Worm (Caenorhabditis elegans) whole organism, L4/young adult: ENCODE results near the gene F20B6.6.
"Not testable (repeated sequence)": the region's sequence is repeated elsewhere in the genome, so short reads cannot be mapped to it uniquely, and the experiment has no call there.

Source experiments
- W03F9.2 ChIP-seq: fragments of 150-350 bp; optimal IDR thresholded peaks from 2 replicates; lab custom pipeline; 2014; ENCODE audit warnings: missing biosample characterization, missing genetic modification characterization
- dao-5 ChIP-seq: sonication (generic microtip); optimal IDR thresholded peaks from 2 replicates; lab custom pipeline; 2016; ENCODE audit warnings: missing genotype, missing genetic modification characterization, moderate library complexity, missing compliant biosample characterization
- him-1 ChIP-seq: sonication (generic microtip); optimal IDR thresholded peaks from 2 replicates; lab custom pipeline; 2016; ENCODE audit warnings: missing genotype, missing genetic modification reagents, missing genetic modification characterization, missing compliant biosample characterization

F20B6.6 gene

DNA sequence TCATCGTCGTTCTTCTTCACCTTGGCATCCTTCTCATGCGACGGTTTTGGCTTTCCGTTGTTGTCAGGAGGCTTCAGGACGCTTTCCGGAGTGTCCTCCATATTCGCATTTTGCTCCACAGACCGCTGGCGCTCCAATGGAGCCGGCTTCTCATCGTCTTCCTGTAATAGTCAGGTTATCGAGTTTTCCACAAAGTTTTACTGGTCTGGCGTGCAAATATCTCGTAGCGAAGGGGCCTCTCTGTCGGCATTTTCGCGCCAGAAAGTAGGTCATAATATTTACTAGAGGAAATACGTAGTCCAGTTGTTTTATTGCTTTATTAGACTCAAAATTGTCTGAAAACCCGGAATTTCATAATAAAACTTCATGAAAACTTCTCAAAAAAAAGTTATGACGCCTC, at the start of gene F20B6.6:
F20B6.6 (minus strand) TSS at position 101 of the 400 bp plus-strand sequence.
- not testable (repeated sequence) for TF ChIP-seq W03F9.2 (tag; lab: Kevin White, UChicago); him-1 (tag; lab: Kevin White, UChicago); dao-5

DNA sequence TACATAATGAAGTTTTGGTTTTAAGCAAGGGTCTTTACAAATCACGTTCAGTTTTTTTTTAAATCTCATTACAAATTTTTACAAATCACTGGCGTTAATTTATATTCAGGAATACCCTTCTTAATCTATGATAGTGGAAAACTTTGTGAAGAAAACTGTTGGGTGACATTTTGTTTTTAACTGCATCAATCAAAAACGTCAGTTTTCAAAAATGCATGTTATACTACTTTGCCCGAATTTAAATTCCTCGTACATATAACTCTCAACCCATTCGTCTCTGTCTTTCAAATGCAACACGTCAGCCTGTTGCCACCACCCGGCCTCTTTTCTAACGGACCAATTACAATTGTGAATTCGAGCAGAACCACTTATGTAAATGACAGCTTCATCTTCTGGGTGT, 46.9 kb upstream of the F20B6.6 start, which contains the start of gene hlh-13:
hlh-13 (plus strand) TSS at position 301 of the 400 bp plus-strand sequence.
- TF ChIP-seq W03F9.2 (tag; lab: Kevin White, UChicago), result no peak
- TF ChIP-seq dao-5, result no peak
- no peak for TF ChIP-seq him-1 (tag; lab: Kevin White, UChicago)

- TF ChIP-seq him-1 (tag; lab: Kevin White, UChicago) (no peak), W03F9.2 (tag; lab: Kevin White, UChicago) (no peak), dao-5 (no peak)
Measured at ce11 chrX:4248417-4248816, 46.4 kb upstream of the F20B6.6 start.

DNA sequence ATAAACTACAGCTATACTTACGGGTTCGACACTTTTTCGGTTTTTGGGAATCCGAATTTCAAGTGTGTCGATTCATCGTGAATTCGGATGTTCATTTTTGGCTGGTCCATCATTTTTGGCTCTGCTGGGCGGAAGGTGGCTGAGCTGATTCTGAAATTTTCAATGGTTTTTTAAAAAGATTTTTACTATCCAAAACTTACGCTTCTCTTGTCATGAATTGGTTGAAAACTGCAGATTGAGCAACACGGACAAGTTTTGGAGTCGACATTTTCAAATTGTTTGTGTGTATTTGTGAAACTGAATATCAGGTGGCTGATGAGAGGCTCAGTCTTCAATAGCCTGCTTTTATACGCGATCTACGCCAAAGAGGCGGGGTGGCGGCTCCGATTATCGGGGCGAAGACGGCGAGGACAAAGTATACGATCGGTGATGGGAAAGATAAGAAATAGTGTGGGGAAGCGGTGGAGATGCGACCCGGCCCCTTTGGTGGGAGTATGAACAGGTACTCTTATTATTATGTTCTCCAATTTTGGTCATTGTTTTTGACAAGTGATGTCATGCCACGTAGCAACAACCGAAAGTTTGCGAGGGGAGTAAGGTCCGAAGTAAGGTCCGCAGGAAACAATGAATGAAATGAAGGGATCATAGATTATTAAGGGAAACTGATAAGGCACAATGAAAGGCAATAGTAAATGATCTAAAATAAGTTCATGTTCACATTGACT, 45.0 kb upstream of the F20B6.6 start, which contains the start of gene F48D6.4:
F48D6.4 (minus strand) TSS at position 346 of the 725 bp plus-strand sequence.
- TF ChIP-seq him-1 (tag; lab: Kevin White, UChicago) (no peak), dao-5 (peak; percentile 44)

DNA sequence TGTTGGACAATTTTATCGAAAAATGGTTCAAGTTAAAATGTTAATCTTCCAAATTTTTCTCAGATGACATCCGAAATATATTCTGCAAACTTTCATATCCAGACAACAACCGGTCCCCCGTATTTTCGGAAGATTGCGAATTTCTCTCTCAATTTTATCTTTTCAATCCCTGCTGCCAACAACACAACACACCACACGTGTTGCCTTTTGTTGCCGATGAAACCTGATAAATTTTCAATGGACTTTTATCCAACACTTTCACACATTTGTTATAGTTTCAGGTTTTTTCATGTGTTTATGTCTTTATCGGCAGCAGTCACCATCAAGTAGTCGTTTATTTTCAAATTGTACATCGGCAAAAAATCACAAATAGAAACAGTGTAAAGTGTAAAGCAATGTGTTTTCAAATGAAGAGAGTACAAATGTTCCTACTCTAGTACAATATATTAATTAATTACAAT, 44.3 kb upstream of the F20B6.6 start:
- TF ChIP-seq him-1 (tag; lab: Kevin White, UChicago) (no peak), W03F9.2 (tag; lab: Kevin White, UChicago) (no peak), dao-5 (no peak)

- TF ChIP-seq W03F9.2 (tag; lab: Kevin White, UChicago) (peak; percentile 3), dao-5 (no peak), him-1 (tag; lab: Kevin White, UChicago) (no peak)
Measured at ce11 chrX:4245124-4245523, 43.1 kb upstream of the F20B6.6 start.

ce11 chrX:4244489-4245123, 42.6 kb upstream of the F20B6.6 start:
- TF ChIP-seq him-1 (tag; lab: Kevin White, UChicago) (no peak), W03F9.2 (tag; lab: Kevin White, UChicago) (no peak), dao-5 (no peak)

- TF ChIP-seq dao-5, result no peak
- TF ChIP-seq W03F9.2 (tag; lab: Kevin White, UChicago), result no peak
- no peak for TF ChIP-seq him-1 (tag; lab: Kevin White, UChicago)
Measured at ce11 chrX:4238971-4239370, 37.0 kb upstream of the F20B6.6 start.

DNA sequence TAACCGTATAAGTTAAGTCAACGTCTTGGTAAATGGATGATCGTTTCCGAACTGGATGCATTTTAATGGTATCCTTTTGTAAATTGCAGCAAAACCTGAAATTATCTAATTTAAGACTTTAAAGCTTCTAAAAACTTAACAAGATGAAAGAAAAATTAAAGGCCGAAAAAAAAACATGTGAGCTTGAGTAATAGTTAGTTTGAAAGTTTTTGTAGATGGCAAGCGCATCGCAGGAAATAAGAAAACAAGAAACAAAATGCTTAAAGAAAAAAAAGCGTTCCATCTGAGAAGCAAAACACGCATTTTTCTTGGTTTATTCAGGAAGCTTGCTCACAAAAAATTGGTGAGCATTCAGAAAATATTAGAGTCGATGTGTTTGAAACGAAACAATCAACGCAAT, 33.7 kb upstream of the F20B6.6 start, which contains the start of gene rab-37:
rab-37 (minus strand) TSS at position 101 of the 400 bp plus-strand sequence.
- TF ChIP-seq W03F9.2 (tag; lab: Kevin White, UChicago), result no peak
- no peak for TF ChIP-seq dao-5
- TF ChIP-seq him-1 (tag; lab: Kevin White, UChicago), result no peak

DNA sequence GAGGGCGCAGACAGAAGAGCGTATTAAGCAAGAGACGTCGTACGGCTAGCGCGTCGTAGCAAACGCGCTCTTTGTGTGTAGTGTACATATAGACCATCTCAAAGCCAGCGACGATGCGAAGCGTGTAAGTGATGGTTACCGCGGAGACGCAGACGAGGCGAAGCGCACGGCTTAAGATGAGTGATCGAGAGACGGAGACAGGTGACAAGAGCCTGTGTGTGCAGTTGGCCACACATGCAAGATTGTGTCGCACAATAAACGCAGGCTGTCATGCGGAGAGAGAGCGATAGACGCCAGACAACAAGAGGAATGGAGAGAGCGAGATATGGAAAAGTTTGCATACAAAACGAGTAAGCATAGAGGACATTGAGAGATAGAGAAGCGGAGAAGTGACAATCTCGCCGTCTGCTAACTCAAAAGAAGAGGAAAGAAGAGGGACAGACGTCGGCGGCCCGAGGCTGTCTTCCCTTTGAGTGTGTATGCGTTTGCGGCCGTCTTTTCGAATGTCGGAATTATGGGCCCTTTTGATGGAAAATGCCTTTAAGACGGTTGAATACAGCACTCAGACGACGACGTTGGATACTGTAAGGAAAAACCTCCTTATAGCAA, 20.9 kb upstream of the F20B6.6 start:
- peak; percentile 65 for TF ChIP-seq dao-5
- TF ChIP-seq W03F9.2 (tag; lab: Kevin White, UChicago), result no peak
- peak; percentile 93 for TF ChIP-seq him-1 (tag; lab: Kevin White, UChicago)

DNA sequence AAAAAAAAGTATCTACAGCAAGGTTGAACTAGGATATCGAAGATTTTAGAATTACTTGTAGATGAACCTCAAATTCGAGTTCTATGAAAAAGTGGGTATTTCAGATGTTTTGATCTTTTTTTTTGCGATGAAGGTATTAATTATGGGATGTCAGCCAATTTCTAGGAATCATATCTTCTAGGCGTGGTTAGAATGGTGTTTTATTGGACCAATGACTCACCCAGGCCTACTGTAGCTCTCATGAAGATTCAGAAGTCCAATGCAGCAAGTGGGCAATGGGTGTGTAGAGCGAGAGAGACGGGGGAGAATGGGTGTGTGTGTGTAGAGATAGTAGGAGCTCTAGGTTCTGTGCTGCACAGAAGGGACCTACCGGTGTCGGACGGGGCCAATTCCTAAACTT, 20.2 kb upstream of the F20B6.6 start:
- no peak for TF ChIP-seq W03F9.2 (tag; lab: Kevin White, UChicago)
- no peak for TF ChIP-seq him-1 (tag; lab: Kevin White, UChicago)
- TF ChIP-seq dao-5, result no peak

DNA sequence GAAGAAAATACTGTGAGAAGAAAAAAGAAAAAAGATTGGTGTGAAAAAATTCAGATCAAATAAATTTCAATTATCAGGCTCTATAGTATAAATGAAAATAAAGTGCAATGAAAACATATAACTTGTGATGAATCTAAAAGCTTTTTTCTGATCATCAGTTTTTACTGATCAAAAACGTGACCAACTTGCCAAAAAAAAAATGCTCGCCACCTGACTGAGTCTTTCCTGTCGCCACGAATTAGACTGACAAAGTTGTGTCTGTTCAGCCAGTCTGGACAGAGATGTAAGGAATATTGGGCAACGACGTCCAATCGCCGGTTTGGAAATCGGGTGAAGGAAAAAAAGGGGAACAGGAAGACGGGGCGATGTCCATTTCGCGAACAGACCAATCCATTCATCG, 17.5 kb upstream of the F20B6.6 start:
- TF ChIP-seq W03F9.2 (tag; lab: Kevin White, UChicago) (no peak), him-1 (tag; lab: Kevin White, UChicago) (no peak), dao-5 (no peak)

ce11 chrX:4218174-4218573, 16.2 kb upstream of the F20B6.6 start, which contains the start of gene W01H2.2:
Gene W01H2.2, minus strand, starts transcription at chrX:4218458.
- no peak for TF ChIP-seq W03F9.2 (tag; lab: Kevin White, UChicago)
- no peak for TF ChIP-seq him-1 (tag; lab: Kevin White, UChicago)
- no peak for TF ChIP-seq dao-5

- TF ChIP-seq W03F9.2 (tag; lab: Kevin White, UChicago) (no peak), him-1 (tag; lab: Kevin White, UChicago) (no peak), dao-5 (no peak)
Measured at ce11 chrX:4216894-4217293, 14.9 kb upstream of the F20B6.6 start, which contains the start of the genes F20B6.10 and hpk-1. Gene F20B6.10, minus strand, starts transcription at chrX:4217196. Gene hpk-1, minus strand, starts transcription at chrX:4217290.
